Fruit fly (Drosophila melanogaster) whole organism, embryonic: Measurements from ENCODE around the gene SuUR.
A peak's percentile ranks its signal among the peaks of the same experiment; 100 is the strongest.

Source experiments
- Adf1 ChIP-seq: fragments of 200-800 bp; sonication (Bioruptor generic); IDR thresholded peaks from 2 replicates; pipeline ENCODE4 v1.3.6; 2022; ENCODE audit warnings: missing biosample characterization, missing genetic modification characterization
- Asciz ChIP-seq: fragments of 200-800 bp; sonication (Bioruptor generic); optimal IDR thresholded peaks from 2 replicates; lab custom pipeline; 2017; ENCODE audit warnings: missing biosample characterization, mild to moderate bottlenecking, missing genetic modification characterization, missing genetic modification reagents
- CG10147 ChIP-seq: fragments of 200-800 bp; sonication (Bioruptor generic); optimal IDR thresholded peaks from 2 replicates; lab custom pipeline; 2019; ENCODE audit warnings: missing biosample characterization, mild to moderate bottlenecking, missing genetic modification characterization, moderate library complexity
- CG10565 ChIP-seq: fragments of 200-800 bp; sonication (Bioruptor generic); optimal IDR thresholded peaks from 3 replicates; lab custom pipeline; 2016; ENCODE audit warnings: missing biosample characterization, mild to moderate bottlenecking, missing genetic modification characterization
- CG11398 ChIP-seq: fragments of 200-800 bp; sonication (Bioruptor generic); optimal IDR thresholded peaks from 2 replicates; lab custom pipeline; 2016; ENCODE audit warnings: missing biosample characterization, missing genetic modification characterization
- CG12769 ChIP-seq: fragments of 200-800 bp; sonication (Bioruptor generic); optimal IDR thresholded peaks from 2 replicates; lab custom pipeline; 2019; ENCODE audit warnings: missing biosample characterization, mild to moderate bottlenecking, missing genetic modification characterization, moderate library complexity
- CG17568 ChIP-seq: fragments of 200-800 bp; sonication (Bioruptor generic); optimal IDR thresholded peaks from 2 replicates; lab custom pipeline; 2018; ENCODE audit warnings: missing biosample characterization, mild to moderate bottlenecking, missing genetic modification characterization, moderate library complexity
- CG1832 ChIP-seq: fragments of 200-800 bp; sonication (Bioruptor generic); optimal IDR thresholded peaks from 2 replicates; lab custom pipeline; 2017; ENCODE audit warnings: missing biosample characterization, mild to moderate bottlenecking, missing genetic modification characterization, inconsistent platforms
- CG6654 ChIP-seq: fragments of 200-800 bp; sonication (Bioruptor generic); optimal IDR thresholded peaks from 2 replicates; lab custom pipeline; 2017; ENCODE audit warnings: missing biosample characterization, mild to moderate bottlenecking, missing genetic modification characterization
- CG6683 ChIP-seq: fragments of 200-800 bp; sonication (Bioruptor generic); optimal IDR thresholded peaks from 2 replicates; lab custom pipeline; 2017; ENCODE audit warnings: missing biosample characterization, mild to moderate bottlenecking, missing genetic modification characterization, missing genetic modification reagents
- CG6791 ChIP-seq: fragments of 200-800 bp; sonication (Bioruptor generic); IDR thresholded peaks from 3 replicates; pipeline ENCODE4 v1.3.6; 2022; ENCODE audit warnings: missing biosample characterization, missing genetic modification characterization; ENCODE audit not compliant: partially characterized antibody
- CG7357 ChIP-seq: fragments of 200-800 bp; sonication (Bioruptor generic); IDR thresholded peaks from 3 replicates; pipeline ENCODE4 v1.3.6; 2022; ENCODE audit warnings: missing biosample characterization, missing genetic modification characterization
- CG8765 ChIP-seq: fragments of 200-800 bp; sonication (Bioruptor generic); IDR thresholded peaks from 2 replicates; pipeline ENCODE4 v1.3.6; 2022; ENCODE audit warnings: missing biosample characterization, missing genetic modification characterization
- CG9817 ChIP-seq: fragments of 200-800 bp; sonication (Bioruptor generic); optimal IDR thresholded peaks from 2 replicates; lab custom pipeline; 2018; ENCODE audit warnings: missing biosample characterization, mild to moderate bottlenecking, missing genetic modification characterization, moderate library complexity
- CkIIα-i1 ChIP-seq: fragments of 200-800 bp; sonication (Bioruptor generic); IDR thresholded peaks from 2 replicates; pipeline ENCODE4 v1.3.6; 2022; ENCODE audit warnings: missing biosample characterization, missing genetic modification characterization
- CoRest ChIP-seq: fragments of 200-800 bp; sonication (Bioruptor generic); optimal IDR thresholded peaks from 3 replicates; lab custom pipeline; 2018; ENCODE audit warnings: missing biosample characterization, mild to moderate bottlenecking, missing genetic modification characterization, moderate library complexity
- Dp ChIP-seq: fragments of 200-800 bp; sonication (Bioruptor generic); optimal IDR thresholded peaks from 2 replicates; lab custom pipeline; 2018; ENCODE audit warnings: missing biosample characterization, mild to moderate bottlenecking, missing genetic modification characterization, moderate library complexity
- E2f2 ChIP-seq: fragments of 200-800 bp; sonication (Bioruptor generic); IDR thresholded peaks from 2 replicates; pipeline ENCODE4 v1.3.6; 2022; ENCODE audit warnings: missing biosample characterization, missing genetic modification characterization
- Myb ChIP-seq: fragments of 200-800 bp; sonication (Bioruptor generic); optimal IDR thresholded peaks from 2 replicates; lab custom pipeline; 2016; ENCODE audit warnings: missing biosample characterization, missing genetic modification characterization
- Optix ChIP-seq: fragments of 200-800 bp; sonication (Bioruptor generic); IDR thresholded peaks from 3 replicates; pipeline ENCODE4 v1.3.6; 2022; ENCODE audit warnings: missing biosample characterization, missing genetic modification characterization
- PHDP ChIP-seq: fragments of 200-800 bp; sonication (Bioruptor generic); optimal IDR thresholded peaks from 3 replicates; lab custom pipeline; 2018; ENCODE audit warnings: missing biosample characterization, mild to moderate bottlenecking, missing genetic modification characterization, moderate library complexity
- Spps ChIP-seq: fragments of 200-800 bp; sonication (Bioruptor generic); optimal IDR thresholded peaks from 2 replicates; lab custom pipeline; 2018; ENCODE audit warnings: missing biosample characterization, mild to moderate bottlenecking, missing genetic modification characterization
- Ssrp ChIP-seq: fragments of 200-800 bp; sonication (Bioruptor generic); optimal IDR thresholded peaks from 2 replicates; lab custom pipeline; 2018; ENCODE audit warnings: missing biosample characterization, mild to moderate bottlenecking, missing genetic modification characterization, moderate library complexity
- Taf1 ChIP-seq: fragments of 200-800 bp; sonication (Bioruptor generic); IDR thresholded peaks from 2 replicates; pipeline ENCODE4 v1.3.6; 2022; ENCODE audit warnings: missing biosample characterization, missing genetic modification characterization
- ase ChIP-seq: fragments of 200-800 bp; sonication (Bioruptor generic); IDR thresholded peaks from 3 replicates; pipeline ENCODE4 v1.3.6; 2022; ENCODE audit warnings: missing biosample characterization, missing genetic modification characterization
- cas ChIP-seq: fragments of 200-800 bp; sonication (Bioruptor generic); IDR thresholded peaks from 2 replicates; pipeline ENCODE4 v1.3.6; 2022; ENCODE audit warnings: missing biosample characterization, missing genetic modification characterization
- caup ChIP-seq: fragments of 200-800 bp; sonication (Bioruptor generic); optimal IDR thresholded peaks from 3 replicates; lab custom pipeline; 2017; ENCODE audit warnings: missing biosample characterization, mild to moderate bottlenecking, missing genetic modification characterization, moderate library complexity; ENCODE audit not compliant: severe bottlenecking
- fd102C ChIP-seq: fragments of 200-800 bp; sonication (Bioruptor generic); optimal IDR thresholded peaks from 2 replicates; lab custom pipeline; 2018; ENCODE audit warnings: missing biosample characterization, mild to moderate bottlenecking, missing genetic modification characterization, moderate library complexity
- fd96Cb ChIP-seq: fragments of 200-800 bp; sonication (Bioruptor generic); optimal IDR thresholded peaks from 2 replicates; lab custom pipeline; 2018; ENCODE audit warnings: missing biosample characterization, mild to moderate bottlenecking, missing genetic modification characterization, moderate library complexity
- ham ChIP-seq: fragments of 200-800 bp; sonication (Bioruptor generic); IDR thresholded peaks from 2 replicates; pipeline ENCODE4 v1.3.6; 2022; ENCODE audit warnings: missing biosample characterization, missing genetic modification characterization
- hkb ChIP-seq, 2 experiments: fragments of 200-800 bp in 1 of 2; fragments of >200 bp in 1 of 2; sonication (Bioruptor generic) in 1 of 2; IDR thresholded peaks in 1 of 2; optimal IDR thresholded peaks in 1 of 2; 2 replicates each; pipeline versions ENCODE4 v1.3.6 to Lab custom; 2017 to 2022; ENCODE audit warnings: missing biosample characterization in 1 of 2, missing genetic modification characterization in 1 of 2
- insv ChIP-seq, 2 experiments: fragments of 200-800 bp; sonication (Bioruptor generic); optimal IDR thresholded peaks; 3 replicates each; lab custom pipeline; 2016 to 2018; ENCODE audit warnings: missing biosample characterization in 2 of 2, missing genetic modification characterization in 2 of 2
- jing ChIP-seq: fragments of 200-800 bp; sonication (Bioruptor generic); optimal IDR thresholded peaks from 2 replicates; lab custom pipeline; 2018; ENCODE audit warnings: missing biosample characterization, mild to moderate bottlenecking, missing genetic modification characterization
- kay ChIP-seq: fragments of 200-800 bp; sonication (Bioruptor generic); optimal IDR thresholded peaks from 2 replicates; lab custom pipeline; 2016; ENCODE audit warnings: missing biosample characterization, missing genetic modification characterization
- odd ChIP-seq: fragments of 200-800 bp; sonication (Bioruptor generic); optimal IDR thresholded peaks from 2 replicates; lab custom pipeline; 2017; ENCODE audit warnings: missing biosample characterization, mild to moderate bottlenecking, missing genetic modification characterization
- otp ChIP-seq: fragments of 200-800 bp; sonication (Bioruptor generic); IDR thresholded peaks from 3 replicates; pipeline ENCODE4, ENCODE4 v1.3.6; 2022; ENCODE audit warnings: missing biosample characterization, missing genetic modification characterization
- pb ChIP-seq: fragments of 200-800 bp; sonication (Bioruptor generic); optimal IDR thresholded peaks from 3 replicates; lab custom pipeline; 2016; ENCODE audit warnings: missing biosample characterization, missing genetic modification characterization
- pnt ChIP-seq: fragments of 200-800 bp; sonication (Bioruptor generic); optimal IDR thresholded peaks from 3 replicates; lab custom pipeline; 2016; ENCODE audit warnings: missing biosample characterization, missing genetic modification characterization
- rib ChIP-seq: fragments of 200-800 bp; sonication (Bioruptor generic); IDR thresholded peaks from 2 replicates; pipeline ENCODE4 v1.3.6; 2022; ENCODE audit warnings: missing biosample characterization, missing genetic modification characterization
- salm ChIP-seq: fragments of 200-800 bp; sonication (Bioruptor generic); optimal IDR thresholded peaks from 2 replicates; lab custom pipeline; 2018; ENCODE audit warnings: missing biosample characterization, mild to moderate bottlenecking, missing genetic modification characterization
- sd ChIP-seq: fragments of 200-800 bp; sonication (Bioruptor generic); optimal IDR thresholded peaks from 3 replicates; lab custom pipeline; 2018; ENCODE audit warnings: missing biosample characterization, mild to moderate bottlenecking, missing genetic modification characterization, moderate library complexity
- sens-2 ChIP-seq: fragments of 200-800 bp; sonication (Bioruptor generic); IDR thresholded peaks from 2 replicates; pipeline ENCODE4 v1.3.6; 2022; ENCODE audit warnings: missing biosample characterization, missing genetic modification characterization
- seq ChIP-seq: fragments of 200-800 bp; sonication (Bioruptor generic); IDR thresholded peaks from 2 replicates; pipeline ENCODE4 v1.3.6; 2022; ENCODE audit warnings: missing biosample characterization, missing genetic modification characterization
- slou ChIP-seq: fragments of 200-800 bp; sonication (Bioruptor generic); optimal IDR thresholded peaks from 3 replicates; lab custom pipeline; 2016; ENCODE audit warnings: missing biosample characterization, missing genetic modification characterization
- slp2 ChIP-seq: fragments of 200-800 bp; sonication (Bioruptor generic); optimal IDR thresholded peaks from 2 replicates; lab custom pipeline; 2016; ENCODE audit warnings: missing biosample characterization, missing genetic modification characterization
- sqz ChIP-seq: fragments of 200-800 bp; sonication (Bioruptor generic); optimal IDR thresholded peaks from 3 replicates; lab custom pipeline; 2018; ENCODE audit warnings: missing biosample characterization, mild to moderate bottlenecking, missing genetic modification characterization
- tgo ChIP-seq: fragments of 200-800 bp; sonication (Bioruptor generic); IDR thresholded peaks from 3 replicates; pipeline ENCODE4 v1.3.6; 2022; ENCODE audit warnings: missing biosample characterization, missing genetic modification characterization
- tll ChIP-seq, 2 experiments: fragments of 200-800 bp in 1 of 2; fragments of >200 bp in 1 of 2; sonication (Bioruptor generic) in 1 of 2; optimal IDR thresholded peaks; 2 replicates each; lab custom pipeline; 2017 to 2019; ENCODE audit warnings: missing biosample characterization in 2 of 2, missing genetic modification characterization in 2 of 2, mild to moderate bottlenecking in 1 of 2, moderate library complexity in 1 of 2
- trh ChIP-seq: fragments of 200-800 bp; sonication (Bioruptor generic); optimal IDR thresholded peaks from 2 replicates; lab custom pipeline; 2016; ENCODE audit warnings: missing biosample characterization, missing genetic modification characterization
- zfh2 ChIP-seq: fragments of 200-800 bp; sonication (Bioruptor generic); optimal IDR thresholded peaks from 2 replicates; lab custom pipeline; 2016; ENCODE audit warnings: missing biosample characterization, missing genetic modification characterization

Gene SuUR

dm6 chr3L:11047877-11048276 is 16.9 kb upstream of the SuUR start (continued):
- TF ChIP-seq hkb (optimal IDR thresholded peaks at IDR 0.05; lab: Kevin White, UChicago) (no peak), hkb (GFP tag; IDR thresholded peaks at IDR 0.05; lab: Robert Waterston, UW) (peak; percentile 55; the same call in 1 of the 2 replicates), CG12769 (tag; lab: Kevin White, UChicago) (peak; percentile 68), ham (no peak), jing (GFP tag; lab: Kevin White, UChicago) (peak; percentile 45), cas (no peak), Myb (GFP tag; lab: Kevin White, UChicago) (peak; percentile 96), fd96Cb (tag; lab: Kevin White, UChicago) (peak; percentile 55), Taf1 (peak; percentile 64), sens-2 (GFP tag; lab: Robert Waterston, UW) (peak; percentile 76), pb (GFP tag; lab: Kevin White, UChicago) (peak; percentile 77), rib (GFP tag; lab: Robert Waterston, UW) (no peak), odd (GFP tag; lab: Kevin White, UChicago) (peak; percentile 52), pnt (peak; percentile 76), sqz (GFP tag; lab: Kevin White, UChicago) (peak; percentile 68), seq (0 out of 2 replicates have a peak, but pooled peaks have one; percentile 52), fd102C (GFP tag; lab: Kevin White, UChicago) (peak; percentile 56), Optix (GFP tag; lab: Robert Waterston, UW) (peak; percentile 74), E2f2 (peak; percentile 25; the same call in 1 of the 2 replicates), CG1832 (GFP tag; lab: Kevin White, UChicago) (no peak), Ssrp (peak; percentile 39), CG6791 (0 out of 3 replicates have a peak, but pooled peaks have one; percentile 9), caup (GFP tag; lab: Kevin White, UChicago) (peak; percentile 78), slp2 (GFP tag; lab: Kevin White, UChicago) (peak; percentile 82), otp (peak; percentile 90), CG9817 (tag; lab: Kevin White, UChicago) (peak; percentile 65), CG17568 (GFP tag; lab: Kevin White, UChicago) (peak; percentile 47), CoRest (tag; lab: Kevin White, UChicago) (peak; percentile 69), slou (peak; percentile 9), CG11398 (GFP tag; lab: Kevin White, UChicago) (peak; percentile 32), Dp (peak; percentile 17), salm (tag; lab: Kevin White, UChicago) (no peak), insv (GFP tag; optimal IDR thresholded peaks at IDR 0.05; lab: Kevin White, UChicago) (peak; percentile 8 to 91), Spps (peak; percentile 6), tll (GFP tag; optimal IDR thresholded peaks at IDR 0.05; lab: Kevin White, UChicago) (no peak), CG6654 (GFP tag; lab: Kevin White, UChicago) (peak; percentile 36), Asciz (peak; percentile 51), kay (GFP tag; lab: Kevin White, UChicago) (peak; percentile 49), CG7357 (GFP tag; lab: Robert Waterston, UW) (peak; percentile 57; the same call in 2 of the 3 replicates), PHDP (tag; lab: Kevin White, UChicago) (peak; percentile 62), CG10565 (GFP tag; lab: Kevin White, UChicago) (no peak), Adf1 (GFP tag; lab: Robert Waterston, UW) (peak; percentile 19; the same call in 1 of the 2 replicates), zfh2 (GFP tag; lab: Kevin White, UChicago) (no peak), CG6683 (no peak), CG10147 (GFP tag; lab: Kevin White, UChicago) (no peak), CkIIα-i1 (GFP tag; lab: Robert Waterston, UW) (no peak), trh (peak; percentile 28), tgo (peak; percentile 80), sd (tag; lab: Kevin White, UChicago) (no peak), ase (peak; percentile 82; the same call in 2 of the 3 replicates), CG8765 (GFP tag; lab: Robert Waterston, UW) (peak; percentile 60; the same call in 1 of the 2 replicates)
